Fruit fly (Drosophila melanogaster) whole organism, embryonic: ENCODE measurements around the gene Atu.

Source experiments
- Atf-2 ChIP-seq: fragments of 200-800 bp; sonication (Bioruptor generic); optimal IDR thresholded peaks from 2 replicates; lab custom pipeline; 2016; ENCODE audit warnings: missing biosample characterization, missing genetic modification characterization
- CG10654 ChIP-seq: fragments of 200-800 bp; sonication (Bioruptor generic); optimal IDR thresholded peaks from 2 replicates; lab custom pipeline; 2016; ENCODE audit warnings: missing biosample characterization, missing genetic modification characterization
- CG1233 ChIP-seq: fragments of 200-800 bp; sonication (Bioruptor generic); optimal IDR thresholded peaks from 4 replicates; lab custom pipeline; 2018; ENCODE audit warnings: missing biosample characterization, mild to moderate bottlenecking, missing genetic modification characterization
- CG13624 ChIP-seq: fragments of 200-800 bp; sonication (Bioruptor generic); optimal IDR thresholded peaks from 2 replicates; lab custom pipeline; 2016; ENCODE audit warnings: missing biosample characterization, missing genetic modification characterization
- CG14710 ChIP-seq: fragments of 200-800 bp; sonication (Bioruptor generic); optimal IDR thresholded peaks from 3 replicates; lab custom pipeline; 2019; ENCODE audit warnings: missing biosample characterization, mild to moderate bottlenecking, missing genetic modification characterization, moderate library complexity
- CG16813 ChIP-seq: fragments of 200-800 bp; sonication (Bioruptor generic); IDR thresholded peaks from 3 replicates; pipeline ENCODE4 v1.3.6; 2022; ENCODE audit warnings: missing biosample characterization, missing genetic modification characterization; ENCODE audit not compliant: partially characterized antibody
- CG17361 ChIP-seq: fragments of 200-800 bp; sonication (Bioruptor generic); IDR thresholded peaks from 3 replicates; pipeline ENCODE4 v1.3.6; 2022; ENCODE audit warnings: missing biosample characterization, missing genetic modification characterization
- CG1792 ChIP-seq: fragments of 200-800 bp; sonication (Bioruptor generic); optimal IDR thresholded peaks from 2 replicates; lab custom pipeline; 2016; ENCODE audit warnings: missing biosample characterization, missing genetic modification characterization
- CG2889 ChIP-seq: fragments of 200-800 bp; sonication (Bioruptor generic); IDR thresholded peaks from 3 replicates; pipeline ENCODE4 v1.3.6; 2022; ENCODE audit warnings: missing biosample characterization, missing genetic modification characterization
- CG32532 ChIP-seq: fragments of 200-800 bp; sonication (Bioruptor generic); IDR thresholded peaks from 2 replicates; pipeline ENCODE4 v1.3.6; 2022; ENCODE audit warnings: missing biosample characterization, missing genetic modification characterization
- CG32767 ChIP-seq: fragments of 200-800 bp; sonication (Bioruptor generic); IDR thresholded peaks from 2 replicates; pipeline ENCODE4 v1.3.6; 2022; ENCODE audit warnings: missing biosample characterization, missing genetic modification characterization
- CG32772 ChIP-seq: fragments of 200-800 bp; sonication (Bioruptor generic); IDR thresholded peaks from 2 replicates; pipeline ENCODE4 v1.3.6; 2022; ENCODE audit warnings: missing biosample characterization, missing genetic modification characterization
- CG5245 ChIP-seq: fragments of 200-800 bp; sonication (Bioruptor generic); optimal IDR thresholded peaks from 3 replicates; lab custom pipeline; 2016; ENCODE audit warnings: missing biosample characterization, missing genetic modification characterization
- CG6175 ChIP-seq: fragments of 200-800 bp; sonication (Bioruptor generic); IDR thresholded peaks from 3 replicates; pipeline ENCODE4 v1.3.6; 2022; ENCODE audit warnings: missing biosample characterization, missing genetic modification characterization
- CG7372 ChIP-seq: fragments of 200-800 bp; sonication (Bioruptor generic); IDR thresholded peaks from 2 replicates; pipeline ENCODE4 v1.3.6; 2022; ENCODE audit warnings: missing biosample characterization, missing genetic modification characterization
- CG7963 ChIP-seq: fragments of 200-800 bp; sonication (Bioruptor generic); IDR thresholded peaks from 3 replicates; pipeline ENCODE4 v1.3.6; 2022; ENCODE audit warnings: missing biosample characterization, missing genetic modification characterization; ENCODE audit not compliant: partially characterized antibody
- Dip3 ChIP-seq: fragments of 200-800 bp; sonication (Bioruptor generic); optimal IDR thresholded peaks from 3 replicates; lab custom pipeline; 2016; ENCODE audit warnings: missing biosample characterization, missing genetic modification characterization
- Elba2 ChIP-seq: fragments of 200-800 bp; sonication (Bioruptor generic); optimal IDR thresholded peaks from 3 replicates; lab custom pipeline; 2016; ENCODE audit warnings: missing biosample characterization, missing genetic modification characterization
- Gug ChIP-seq: fragments of 200-800 bp; sonication (Bioruptor generic); IDR thresholded peaks from 4 replicates; pipeline ENCODE4 v1.3.6; 2022; ENCODE audit warnings: missing biosample characterization, missing genetic modification characterization
- HHEX ChIP-seq: fragments of 200-800 bp; sonication (Bioruptor generic); optimal IDR thresholded peaks from 3 replicates; lab custom pipeline; 2017; ENCODE audit warnings: missing biosample characterization, mild to moderate bottlenecking, missing genetic modification characterization, missing genetic modification reagents
- MBD-R2 ChIP-seq: fragments of 200-800 bp; sonication (Bioruptor generic); IDR thresholded peaks from 2 replicates; pipeline ENCODE4 v1.3.6; 2022; ENCODE audit warnings: missing biosample characterization, missing genetic modification characterization
- Mes4 ChIP-seq: fragments of 200-800 bp; sonication (Bioruptor generic); optimal IDR thresholded peaks from 2 replicates; lab custom pipeline; 2016; ENCODE audit warnings: missing biosample characterization, missing genetic modification characterization
- Myb ChIP-seq: fragments of 200-800 bp; sonication (Bioruptor generic); optimal IDR thresholded peaks from 2 replicates; lab custom pipeline; 2016; ENCODE audit warnings: missing biosample characterization, missing genetic modification characterization
- NC2β ChIP-seq: fragments of 200-800 bp; sonication (Bioruptor generic); optimal IDR thresholded peaks from 2 replicates; lab custom pipeline; 2016; ENCODE audit warnings: missing biosample characterization, missing genetic modification characterization
- Optix ChIP-seq: fragments of 200-800 bp; sonication (Bioruptor generic); IDR thresholded peaks from 3 replicates; pipeline ENCODE4 v1.3.6; 2022; ENCODE audit warnings: missing biosample characterization, missing genetic modification characterization
- Stat92E ChIP-seq, 3 experiments: fragments of >200 bp in 2 of 3; fragments of 200-800 bp in 1 of 3; sonication (Bioruptor generic) in 1 of 3; optimal IDR thresholded peaks; 2 replicates each; lab custom pipeline; 2017 to 2019; ENCODE audit warnings: missing biosample characterization in 3 of 3, missing genetic modification characterization in 3 of 3, mild to moderate bottlenecking in 1 of 3, moderate library complexity in 1 of 3
- Trl ChIP-seq, 3 experiments: fragments of >200 bp in 2 of 3; fragments of 200-800 bp in 1 of 3; sonication (Bioruptor generic) in 1 of 3; optimal IDR thresholded peaks; 2 replicates in 1 of 3; 3 replicates in 2 of 3; lab custom pipeline; 2016 to 2017; ENCODE audit warnings: missing biosample characterization in 1 of 3, missing genetic modification characterization in 1 of 3
- Xrp1 ChIP-seq: fragments of 200-800 bp; sonication (Bioruptor generic); IDR thresholded peaks from 2 replicates; pipeline ENCODE4 v1.3.6; 2022; ENCODE audit warnings: missing biosample characterization, missing genetic modification characterization
- ac ChIP-seq: fragments of 200-800 bp; sonication (Bioruptor generic); optimal IDR thresholded peaks from 3 replicates; lab custom pipeline; 2017; ENCODE audit warnings: missing biosample characterization, mild to moderate bottlenecking, missing genetic modification characterization
- amos ChIP-seq: fragments of 200-800 bp; sonication (Bioruptor generic); IDR thresholded peaks from 2 replicates; pipeline ENCODE4 v1.3.6; 2022; ENCODE audit warnings: missing biosample characterization, missing genetic modification characterization; ENCODE audit not compliant: partially characterized antibody
- chif ChIP-seq, 2 experiments: fragments of 200-800 bp; sonication (Bioruptor generic); optimal IDR thresholded peaks; 3 replicates each; lab custom pipeline; 2016; ENCODE audit warnings: missing biosample characterization in 2 of 2, missing genetic modification characterization in 2 of 2
- chm ChIP-seq: fragments of 200-800 bp; sonication (Bioruptor generic); IDR thresholded peaks from 2 replicates; pipeline ENCODE4 v1.3.6; 2022; ENCODE audit warnings: missing biosample characterization, missing genetic modification characterization
- crol ChIP-seq: fragments of 200-800 bp; sonication (Bioruptor generic); IDR thresholded peaks from 2 replicates; pipeline ENCODE4 v1.3.6; 2022; ENCODE audit warnings: missing biosample characterization, missing genetic modification characterization
- da ChIP-seq: fragments of 200-800 bp; sonication (Bioruptor generic); optimal IDR thresholded peaks from 2 replicates; lab custom pipeline; 2016; ENCODE audit warnings: missing biosample characterization, missing genetic modification characterization
- dmrt11E ChIP-seq: fragments of 200-800 bp; sonication (Bioruptor generic); optimal IDR thresholded peaks from 3 replicates; lab custom pipeline; 2018; ENCODE audit warnings: missing biosample characterization, mild to moderate bottlenecking, missing genetic modification characterization, moderate library complexity
- gsb ChIP-seq: fragments of 200-800 bp; sonication (Bioruptor generic); IDR thresholded peaks from 2 replicates; pipeline ENCODE4 v1.3.6; 2022; ENCODE audit warnings: missing biosample characterization, missing genetic modification characterization
- hb ChIP-seq: fragments of 200-800 bp; sonication (Bioruptor generic); IDR thresholded peaks from 3 replicates; pipeline ENCODE4 v1.3.6; 2022; ENCODE audit warnings: missing biosample characterization, missing genetic modification characterization; ENCODE audit not compliant: partially characterized antibody
- hbn ChIP-seq: fragments of 200-800 bp; sonication (Bioruptor generic); IDR thresholded peaks from 2 replicates; pipeline ENCODE4 v1.3.6; 2022; ENCODE audit warnings: missing biosample characterization, missing genetic modification characterization; ENCODE audit not compliant: partially characterized antibody
- knrl ChIP-seq: fragments of 200-800 bp; sonication (Bioruptor generic); IDR thresholded peaks from 3 replicates; pipeline ENCODE4 v1.3.6; 2022; ENCODE audit warnings: missing biosample characterization, missing genetic modification characterization; ENCODE audit not compliant: partially characterized antibody
- lov ChIP-seq, 2 experiments: fragments of 200-800 bp in 1 of 2; fragments of >200 bp in 1 of 2; sonication (Bioruptor generic) in 1 of 2; IDR thresholded peaks in 1 of 2; optimal IDR thresholded peaks in 1 of 2; 2 replicates in 1 of 2; 3 replicates in 1 of 2; pipeline versions ENCODE4 v1.3.6 to Lab custom; 2017 to 2022; ENCODE audit warnings: missing biosample characterization in 1 of 2, missing genetic modification characterization in 1 of 2
- phol ChIP-seq: fragments of 200-800 bp; sonication (Bioruptor generic); optimal IDR thresholded peaks from 3 replicates; lab custom pipeline; 2018; ENCODE audit warnings: missing biosample characterization, mild to moderate bottlenecking, missing genetic modification characterization, moderate library complexity
- prd ChIP-seq, 3 experiments: fragments of >200 bp in 2 of 3; fragments of 200-800 bp in 1 of 3; sonication (Bioruptor generic) in 1 of 3; optimal IDR thresholded peaks in 2 of 3; IDR thresholded peaks in 1 of 3; 2 replicates in 2 of 3; 3 replicates in 1 of 3; pipeline versions ENCODE4 v1.3.6 to Lab custom; 2017 to 2022; ENCODE audit warnings: missing biosample characterization in 1 of 3, missing genetic modification characterization in 1 of 3
- psq ChIP-seq: fragments of 200-800 bp; sonication (Bioruptor generic); optimal IDR thresholded peaks from 2 replicates; lab custom pipeline; 2017; ENCODE audit warnings: missing biosample characterization, missing genetic modification characterization
- sna ChIP-seq: fragments of 200-800 bp; sonication (Bioruptor generic); IDR thresholded peaks from 2 replicates; pipeline ENCODE4 v1.3.6; 2022; ENCODE audit warnings: missing biosample characterization, missing genetic modification characterization; ENCODE audit not compliant: partially characterized antibody
- ssp ChIP-seq: fragments of 200-800 bp; sonication (Bioruptor generic); IDR thresholded peaks from 2 replicates; pipeline ENCODE4 v1.3.6; 2022; ENCODE audit warnings: missing biosample characterization, missing genetic modification characterization
- tap ChIP-seq: fragments of 200-800 bp; optimal IDR thresholded peaks from 3 replicates; lab custom pipeline; 2019; ENCODE audit warnings: missing biosample characterization, mild to moderate bottlenecking, missing genetic modification characterization, moderate library complexity
- unc-4 ChIP-seq: fragments of 200-800 bp; sonication (Bioruptor generic); IDR thresholded peaks from 2 replicates; pipeline ENCODE4 v1.3.6; 2022; ENCODE audit warnings: missing biosample characterization, missing genetic modification characterization; ENCODE audit not compliant: partially characterized antibody

Atu gene

dm6 chr3R:5587863-5588519, 25.2 kb upstream of the Atu start, which contains the start of gene CG2926 (continued):
- peak; percentile 68 for TF ChIP-seq CG14710 (tag; lab: Kevin White, UChicago)
- TF ChIP-seq Trl (optimal IDR thresholded peaks at IDR 0.05; lab: Kevin White, UChicago) = no peak
- TF ChIP-seq Trl (GFP tag; optimal IDR thresholded peaks at IDR 0.05; lab: Kevin White, UChicago) = peak; percentile 48
- no peak for TF ChIP-seq CG1792 (GFP tag; lab: Kevin White, UChicago)
- TF ChIP-seq Optix (GFP tag; lab: Robert Waterston, UW) = 0 out of 3 replicates have a peak, but pooled peaks have one; percentile 20
- no peak for TF ChIP-seq CG32772 (GFP tag; lab: Robert Waterston, UW)
- peak; percentile 89 for TF ChIP-seq knrl (GFP tag; lab: Robert Waterston, UW)
- TF ChIP-seq chif (GFP tag; optimal IDR thresholded peaks at IDR 0.05; lab: Kevin White, UChicago) = peak in 1 of 2 experiments; percentile 51
- peak; percentile 84 for TF ChIP-seq hb
- TF ChIP-seq CG7372 (GFP tag; lab: Robert Waterston, UW) = peak; percentile 25; the same call in 1 of the 2 replicates
- TF ChIP-seq CG32767 (GFP tag; lab: Robert Waterston, UW) = peak; percentile 57; the same call in 1 of the 2 replicates
- peak; percentile 83 for TF ChIP-seq hbn (GFP tag; lab: Robert Waterston, UW)
- peak; percentile 27 for TF ChIP-seq CG10654 (GFP tag; lab: Kevin White, UChicago)
- peak; percentile 33 for TF ChIP-seq CG1233 (GFP tag; lab: Kevin White, UChicago)
- peak; percentile 34 for TF ChIP-seq NC2β (GFP tag; lab: Kevin White, UChicago)
- TF ChIP-seq Mes4 = no peak
- TF ChIP-seq Gug (GFP tag; lab: Robert Waterston, UW) = peak; percentile 75; the same call in 2 of the 4 replicates
- peak; percentile 55 for TF ChIP-seq Myb (GFP tag; lab: Kevin White, UChicago)
- TF ChIP-seq CG7963 (GFP tag; lab: Robert Waterston, UW) = peak; percentile 88
- 0 out of 2 replicates have a peak, but pooled peaks have one; percentile 15 for TF ChIP-seq crol (GFP tag; lab: Robert Waterston, UW)
- peak; percentile 93 for TF ChIP-seq Elba2
- TF ChIP-seq CG16813 = peak; percentile 88
- no peak for TF ChIP-seq ac (GFP tag; lab: Kevin White, UChicago)
- peak in 1 of 3 experiments; percentile 29 for TF ChIP-seq Stat92E (GFP tag; optimal IDR thresholded peaks at IDR 0.05; lab: Kevin White, UChicago)
- no peak for TF ChIP-seq lov (optimal IDR thresholded peaks at IDR 0.05; lab: Kevin White, UChicago)
- 0 out of 3 replicates have a peak, but pooled peaks have one; percentile 5 for TF ChIP-seq lov (GFP tag; IDR thresholded peaks at IDR 0.05; lab: Robert Waterston, UW)
- peak; percentile 25 for TF ChIP-seq dmrt11E (tag; lab: Kevin White, UChicago)
- peak; percentile 40 for TF ChIP-seq CG13624 (GFP tag; lab: Kevin White, UChicago)
- TF ChIP-seq Atf-2 (GFP tag; lab: Kevin White, UChicago) = peak; percentile 19
- TF ChIP-seq prd (optimal IDR thresholded peaks at IDR 0.05; lab: Kevin White, UChicago) = no peak
- TF ChIP-seq prd (GFP tag; IDR thresholded peaks at IDR 0.05; lab: Robert Waterston, UW) = peak; percentile 31; the same call in 1 of the 3 replicates
- TF ChIP-seq CG32532 (GFP tag; lab: Robert Waterston, UW) = peak; percentile 64
- TF ChIP-seq HHEX (GFP tag; lab: Kevin White, UChicago) = no peak
- TF ChIP-seq tap (tag; lab: Kevin White, UChicago) = no peak
- 0 out of 2 replicates have a peak, but pooled peaks have one; percentile 5 for TF ChIP-seq gsb (GFP tag; lab: Robert Waterston, UW)
- TF ChIP-seq CG6175 (GFP tag; lab: Robert Waterston, UW) = no peak
- TF ChIP-seq ssp = peak; percentile 56
- 0 out of 2 replicates have a peak, but pooled peaks have one; percentile 15 for TF ChIP-seq Xrp1 (GFP tag; lab: Robert Waterston, UW)
- TF ChIP-seq CG5245 (GFP tag; lab: Kevin White, UChicago) = peak; percentile 94
- peak; percentile 84 for TF ChIP-seq unc-4
- no peak for TF ChIP-seq CG17361 (GFP tag; lab: Robert Waterston, UW)
- no peak for TF ChIP-seq da (GFP tag; lab: Kevin White, UChicago)
- TF ChIP-seq phol (tag; lab: Kevin White, UChicago) = peak; percentile 97
- TF ChIP-seq amos = peak; percentile 93
- TF ChIP-seq Dip3 (GFP tag; lab: Kevin White, UChicago) = no peak
- TF ChIP-seq MBD-R2 (GFP tag; lab: Robert Waterston, UW) = peak; percentile 87
- peak; percentile 59 for TF ChIP-seq sna (GFP tag; lab: Robert Waterston, UW)
- no peak for TF ChIP-seq CG2889 (GFP tag; lab: Robert Waterston, UW)
- TF ChIP-seq chm (GFP tag; lab: Robert Waterston, UW) = peak; percentile 55
- TF ChIP-seq psq = no peak
